Fruit fly (Drosophila melanogaster) whole organism, embryonic: Measurements from ENCODE around the gene CG5853.

Source experiments
- Bdp1 ChIP-seq: fragments of 200-800 bp; sonication (Bioruptor generic); optimal IDR thresholded peaks from 3 replicates; lab custom pipeline; 2016; ENCODE audit warnings: missing biosample characterization, missing genetic modification characterization
- Bgb ChIP-seq: fragments of 200-800 bp; sonication (Bioruptor generic); IDR thresholded peaks from 2 replicates; pipeline ENCODE4 v1.3.6; 2022; ENCODE audit warnings: missing biosample characterization, missing genetic modification characterization; ENCODE audit not compliant: partially characterized antibody
- CG10274 ChIP-seq: fragments of 200-800 bp; sonication (Bioruptor generic); optimal IDR thresholded peaks from 3 replicates; lab custom pipeline; 2017; ENCODE audit warnings: missing biosample characterization, mild to moderate bottlenecking, missing genetic modification characterization
- CG11093 ChIP-seq: fragments of 200-800 bp; sonication (Bioruptor generic); IDR thresholded peaks from 3 replicates; pipeline ENCODE4 v1.3.6; 2022; ENCODE audit warnings: missing biosample characterization, missing genetic modification characterization
- CG11723 ChIP-seq: fragments of 200-800 bp; sonication (Bioruptor generic); optimal IDR thresholded peaks from 2 replicates; lab custom pipeline; 2017; ENCODE audit warnings: missing biosample characterization, mild to moderate bottlenecking, missing genetic modification characterization
- CG12236 ChIP-seq: fragments of 200-800 bp; sonication (Bioruptor generic); optimal IDR thresholded peaks from 2 replicates; lab custom pipeline; 2016; ENCODE audit warnings: missing biosample characterization, missing genetic modification characterization
- CG12942 ChIP-seq: fragments of 200-800 bp; sonication (Bioruptor generic); optimal IDR thresholded peaks from 3 replicates; lab custom pipeline; 2016; ENCODE audit warnings: missing biosample characterization, missing genetic modification characterization
- CG14860 ChIP-seq: fragments of 200-800 bp; sonication (Bioruptor generic); IDR thresholded peaks from 3 replicates; pipeline ENCODE4 v1.3.6; 2022; ENCODE audit warnings: missing biosample characterization, missing genetic modification characterization; ENCODE audit not compliant: partially characterized antibody
- CG1603 ChIP-seq: fragments of 200-800 bp; sonication (Bioruptor generic); optimal IDR thresholded peaks from 2 replicates; lab custom pipeline; 2019; ENCODE audit warnings: missing biosample characterization, mild to moderate bottlenecking, missing genetic modification characterization, moderate library complexity
- CG17361 ChIP-seq: fragments of 200-800 bp; sonication (Bioruptor generic); IDR thresholded peaks from 3 replicates; pipeline ENCODE4 v1.3.6; 2022; ENCODE audit warnings: missing biosample characterization, missing genetic modification characterization
- CG17568 ChIP-seq: fragments of 200-800 bp; sonication (Bioruptor generic); optimal IDR thresholded peaks from 2 replicates; lab custom pipeline; 2018; ENCODE audit warnings: missing biosample characterization, mild to moderate bottlenecking, missing genetic modification characterization, moderate library complexity
- CG18011 ChIP-seq: fragments of 200-800 bp; sonication (Bioruptor generic); optimal IDR thresholded peaks from 2 replicates; lab custom pipeline; 2017; ENCODE audit warnings: missing biosample characterization, missing genetic modification characterization, mild to moderate bottlenecking, moderate library complexity, missing genotype
- CG3065 ChIP-seq: fragments of 200-800 bp; sonication (Bioruptor generic); optimal IDR thresholded peaks from 2 replicates; lab custom pipeline; 2016; ENCODE audit warnings: missing biosample characterization, missing genetic modification characterization
- CG31224 ChIP-seq: fragments of 200-800 bp; sonication (Bioruptor generic); IDR thresholded peaks from 2 replicates; pipeline ENCODE4 v1.3.6; 2022; ENCODE audit warnings: missing biosample characterization, missing genetic modification characterization
- CG4820 ChIP-seq: fragments of 200-800 bp; sonication (Bioruptor generic); optimal IDR thresholded peaks from 3 replicates; lab custom pipeline; 2016; ENCODE audit warnings: missing biosample characterization, missing genetic modification characterization
- CG6175 ChIP-seq: fragments of 200-800 bp; sonication (Bioruptor generic); IDR thresholded peaks from 3 replicates; pipeline ENCODE4 v1.3.6; 2022; ENCODE audit warnings: missing biosample characterization, missing genetic modification characterization
- CG7987 ChIP-seq: fragments of 200-800 bp; sonication (Bioruptor generic); optimal IDR thresholded peaks from 2 replicates; lab custom pipeline; 2018; ENCODE audit warnings: missing biosample characterization, mild to moderate bottlenecking, missing genetic modification characterization, moderate library complexity
- CG9797 ChIP-seq: fragments of 200-800 bp; sonication (Bioruptor generic); optimal IDR thresholded peaks from 3 replicates; lab custom pipeline; 2018; ENCODE audit warnings: missing biosample characterization, mild to moderate bottlenecking, missing genetic modification characterization
- CG9932 ChIP-seq: fragments of 200-800 bp; sonication (Bioruptor generic); IDR thresholded peaks from 2 replicates; pipeline ENCODE4 v1.3.6; 2022; ENCODE audit warnings: missing biosample characterization, missing genetic modification characterization
- Deaf1 ChIP-seq: fragments of 200-800 bp; optimal IDR thresholded peaks from 3 replicates; lab custom pipeline; 2019; ENCODE audit warnings: missing biosample characterization, mild to moderate bottlenecking, missing genetic modification characterization, moderate library complexity
- Drgx ChIP-seq: fragments of 200-800 bp; sonication (Bioruptor generic); IDR thresholded peaks from 2 replicates; pipeline ENCODE4 v1.3.6; 2022; ENCODE audit warnings: missing biosample characterization, missing genetic modification characterization
- H2.0 ChIP-seq: fragments of 200-800 bp; sonication (Bioruptor generic); IDR thresholded peaks from 2 replicates; pipeline ENCODE4 v1.3.6; 2022; ENCODE audit warnings: missing biosample characterization, missing genetic modification characterization
- MBD-R2 ChIP-seq: fragments of 200-800 bp; sonication (Bioruptor generic); IDR thresholded peaks from 2 replicates; pipeline ENCODE4 v1.3.6; 2022; ENCODE audit warnings: missing biosample characterization, missing genetic modification characterization
- NFAT ChIP-seq: fragments of 200-800 bp; sonication (Bioruptor generic); IDR thresholded peaks from 2 replicates; pipeline ENCODE4 v1.3.6; 2022; ENCODE audit warnings: missing biosample characterization, missing genetic modification characterization
- Six4 ChIP-seq: fragments of 200-800 bp; sonication (Bioruptor generic); optimal IDR thresholded peaks from 2 replicates; lab custom pipeline; 2016; ENCODE audit warnings: missing biosample characterization, missing genetic modification characterization
- ab ChIP-seq: fragments of 200-800 bp; sonication (Bioruptor generic); optimal IDR thresholded peaks from 2 replicates; lab custom pipeline; 2016; ENCODE audit warnings: missing biosample characterization, missing genetic modification characterization
- az2 ChIP-seq: fragments of 200-800 bp; sonication (Bioruptor generic); optimal IDR thresholded peaks from 3 replicates; lab custom pipeline; 2016; ENCODE audit warnings: missing biosample characterization, missing genetic modification characterization
- bsh ChIP-seq, 2 experiments: fragments of 200-800 bp; sonication (Bioruptor generic); optimal IDR thresholded peaks; 2 replicates each; lab custom pipeline; 2017 to 2018; ENCODE audit warnings: mild to moderate bottlenecking in 2 of 2, missing biosample characterization in 2 of 2, missing genetic modification characterization in 2 of 2, moderate library complexity in 1 of 2
- caup ChIP-seq: fragments of 200-800 bp; sonication (Bioruptor generic); optimal IDR thresholded peaks from 3 replicates; lab custom pipeline; 2017; ENCODE audit warnings: missing biosample characterization, mild to moderate bottlenecking, missing genetic modification characterization, moderate library complexity; ENCODE audit not compliant: severe bottlenecking
- crc ChIP-seq: fragments of 200-800 bp; sonication (Bioruptor generic); optimal IDR thresholded peaks from 2 replicates; lab custom pipeline; 2016; ENCODE audit warnings: missing biosample characterization, missing genetic modification characterization
- crol ChIP-seq: fragments of 200-800 bp; sonication (Bioruptor generic); IDR thresholded peaks from 2 replicates; pipeline ENCODE4 v1.3.6; 2022; ENCODE audit warnings: missing biosample characterization, missing genetic modification characterization
- crp ChIP-seq, 2 experiments: fragments of 200-800 bp; sonication (Bioruptor generic); optimal IDR thresholded peaks; 2 replicates in 1 of 2; 3 replicates in 1 of 2; lab custom pipeline; 2017; ENCODE audit warnings: missing biosample characterization in 2 of 2, missing genetic modification characterization in 2 of 2, mild to moderate bottlenecking in 1 of 2, moderate library complexity in 1 of 2
- cwo ChIP-seq: fragments of 200-800 bp; sonication (Bioruptor generic); optimal IDR thresholded peaks from 3 replicates; lab custom pipeline; 2017; ENCODE audit warnings: missing biosample characterization, missing genetic modification characterization, mild to moderate bottlenecking, moderate library complexity, missing genetic modification reagents
- dan ChIP-seq: fragments of 200-800 bp; sonication (Bioruptor generic); IDR thresholded peaks from 2 replicates; pipeline ENCODE4 v1.3.6; 2022; ENCODE audit warnings: missing biosample characterization, missing genetic modification characterization
- gem ChIP-seq: fragments of 200-800 bp; sonication (Bioruptor generic); optimal IDR thresholded peaks from 2 replicates; lab custom pipeline; 2019; ENCODE audit warnings: missing biosample characterization, mild to moderate bottlenecking, missing genetic modification characterization, moderate library complexity
- gt ChIP-seq: fragments of 200-800 bp; sonication (Bioruptor generic); IDR thresholded peaks from 2 replicates; pipeline ENCODE4 v1.3.6; 2022; ENCODE audit warnings: missing biosample characterization, missing genetic modification characterization
- h ChIP-seq: fragments of >200 bp; optimal IDR thresholded peaks from 2 replicates; lab custom pipeline; 2017
- lbe ChIP-seq: fragments of 200-800 bp; sonication (Bioruptor generic); optimal IDR thresholded peaks from 2 replicates; lab custom pipeline; 2016; ENCODE audit warnings: missing biosample characterization, mild to moderate bottlenecking, missing genetic modification characterization
- pfk ChIP-seq: fragments of 200-800 bp; sonication (Bioruptor generic); optimal IDR thresholded peaks from 2 replicates; lab custom pipeline; 2018; ENCODE audit warnings: missing biosample characterization, mild to moderate bottlenecking, missing genetic modification characterization, moderate library complexity
- pnt ChIP-seq: fragments of 200-800 bp; sonication (Bioruptor generic); optimal IDR thresholded peaks from 3 replicates; lab custom pipeline; 2016; ENCODE audit warnings: missing biosample characterization, missing genetic modification characterization
- psq ChIP-seq: fragments of 200-800 bp; sonication (Bioruptor generic); optimal IDR thresholded peaks from 2 replicates; lab custom pipeline; 2017; ENCODE audit warnings: missing biosample characterization, missing genetic modification characterization
- row ChIP-seq: fragments of 200-800 bp; sonication (Bioruptor generic); IDR thresholded peaks from 3 replicates; pipeline ENCODE4 v1.3.6; 2022; ENCODE audit warnings: missing biosample characterization, missing genetic modification characterization
- sc ChIP-seq, 3 experiments: fragments of >200 bp in 2 of 3; fragments of 200-800 bp in 1 of 3; sonication (Bioruptor generic) in 1 of 3; optimal IDR thresholded peaks; 2 replicates in 2 of 3; 3 replicates in 1 of 3; lab custom pipeline; 2017; ENCODE audit warnings: mild to moderate bottlenecking in 1 of 3, missing biosample characterization in 1 of 3, missing genetic modification characterization in 1 of 3, missing genetic modification reagents in 1 of 3
- sna ChIP-seq: fragments of 200-800 bp; sonication (Bioruptor generic); IDR thresholded peaks from 2 replicates; pipeline ENCODE4 v1.3.6; 2022; ENCODE audit warnings: missing biosample characterization, missing genetic modification characterization; ENCODE audit not compliant: partially characterized antibody
- sug ChIP-seq: fragments of 200-800 bp; optimal IDR thresholded peaks from 2 replicates; lab custom pipeline; 2019; ENCODE audit warnings: missing biosample characterization, mild to moderate bottlenecking, missing genetic modification characterization, moderate library complexity
- z ChIP-seq: fragments of 200-800 bp; sonication (Bioruptor generic); IDR thresholded peaks from 3 replicates; pipeline ENCODE4 v1.3.6; 2022; ENCODE audit warnings: missing biosample characterization, missing genetic modification characterization
- zen2 ChIP-seq: fragments of 200-800 bp; sonication (Bioruptor generic); IDR thresholded peaks from 3 replicates; pipeline ENCODE4 v1.3.6; 2022; ENCODE audit warnings: missing biosample characterization, missing genetic modification characterization; ENCODE audit not compliant: partially characterized antibody
- zfh1 ChIP-seq: fragments of 200-800 bp; sonication (Bioruptor generic); IDR thresholded peaks from 3 replicates; pipeline ENCODE4 v1.3.6; 2022; ENCODE audit warnings: missing biosample characterization, missing genetic modification characterization

Gene CG5853

DNA sequence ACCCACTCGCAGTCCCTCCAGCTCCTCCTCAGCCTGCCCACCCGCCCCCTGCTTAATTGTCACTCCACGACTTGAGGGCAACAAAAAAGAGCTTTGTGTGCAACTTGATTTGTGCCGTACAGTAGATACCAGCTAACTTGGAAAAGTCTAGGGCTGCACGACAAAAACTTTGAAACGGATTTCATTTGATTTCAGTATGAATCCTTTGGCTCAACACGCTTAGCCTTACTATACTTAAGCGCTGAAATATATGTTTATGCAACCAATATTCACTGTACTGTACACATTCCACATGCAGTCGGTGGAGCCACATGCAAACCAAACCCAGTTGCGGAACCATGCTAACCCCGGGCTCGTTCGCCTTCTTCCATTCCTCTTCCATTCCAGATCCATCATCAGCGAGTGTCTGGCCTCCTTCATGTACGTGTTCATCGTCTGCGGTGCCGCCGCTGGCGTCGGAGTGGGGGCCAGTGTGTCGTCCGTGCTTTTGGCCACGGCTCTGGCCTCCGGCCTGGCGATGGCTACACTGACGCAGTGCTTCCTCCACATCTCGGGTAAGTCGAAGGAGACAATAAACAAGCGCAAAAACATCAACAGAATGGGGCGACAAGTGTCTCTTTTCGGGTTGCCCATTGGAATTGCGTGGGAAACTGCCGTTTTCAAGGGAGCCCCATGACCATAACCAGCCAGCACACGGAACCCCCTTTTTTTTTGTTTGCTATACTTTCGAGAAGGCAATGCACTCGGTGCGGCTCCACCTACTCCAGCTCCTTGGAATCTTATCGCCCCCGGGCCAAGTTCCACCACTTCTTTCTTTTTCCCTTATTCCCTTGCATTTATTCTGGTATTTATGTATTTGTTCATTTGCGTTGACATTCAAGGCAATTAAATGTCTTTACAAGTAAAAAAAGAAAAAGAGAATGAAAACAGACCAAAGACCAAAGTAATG lies 39.2 kb upstream of the CG5853 start (continued):
- TF ChIP-seq row (GFP tag; lab: Robert Waterston, UW), result peak; percentile 62
- no peak for TF ChIP-seq CG14860 (GFP tag; lab: Robert Waterston, UW)
- TF ChIP-seq Deaf1 (tag; lab: Kevin White, UChicago), result no peak
- TF ChIP-seq sna (GFP tag; lab: Robert Waterston, UW), result no peak
- TF ChIP-seq CG12236 (GFP tag; lab: Kevin White, UChicago), result no peak
- no peak for TF ChIP-seq pfk (GFP tag; lab: Kevin White, UChicago)
- TF ChIP-seq Drgx (GFP tag; lab: Robert Waterston, UW), result peak; percentile 94
- TF ChIP-seq CG9932 (GFP tag; lab: Robert Waterston, UW), result no peak
- TF ChIP-seq NFAT, result no peak
- peak; percentile 60 for TF ChIP-seq Six4 (GFP tag; lab: Kevin White, UChicago)
- 0 out of 2 replicates have a peak, but pooled peaks have one; percentile 48 for TF ChIP-seq H2.0
- no peak for TF ChIP-seq CG3065 (GFP tag; lab: Kevin White, UChicago)
- peak; percentile 75; the same call in 2 of the 3 replicates for TF ChIP-seq zfh1 (GFP tag; lab: Robert Waterston, UW)
- TF ChIP-seq CG6175 (GFP tag; lab: Robert Waterston, UW), result no peak
- TF ChIP-seq psq (GFP tag; lab: Kevin White, UChicago), result no peak
- no peak for TF ChIP-seq sc (optimal IDR thresholded peaks at IDR 0.05; lab: Kevin White, UChicago)
- peak; percentile 9 for TF ChIP-seq sc (GFP tag; optimal IDR thresholded peaks at IDR 0.05; lab: Kevin White, UChicago)
- no peak for TF ChIP-seq CG9797
- no peak for TF ChIP-seq Bgb
- TF ChIP-seq ab (GFP tag; lab: Kevin White, UChicago), result no peak
- peak; percentile 60 for TF ChIP-seq CG4820
- no peak for TF ChIP-seq CG18011 (GFP tag; lab: Kevin White, UChicago)
- peak; percentile 62; the same call in 2 of the 3 replicates for TF ChIP-seq CG17361 (GFP tag; lab: Robert Waterston, UW)
- TF ChIP-seq bsh (GFP tag; optimal IDR thresholded peaks at IDR 0.05; lab: Kevin White, UChicago), result peak; percentile 79 to 83
- no peak for TF ChIP-seq cwo (GFP tag; lab: Kevin White, UChicago)
- TF ChIP-seq crp (GFP tag; optimal IDR thresholded peaks at IDR 0.05; lab: Kevin White, UChicago), result no peak
- peak; percentile 70 for TF ChIP-seq CG11093 (GFP tag; lab: Robert Waterston, UW)
- TF ChIP-seq gt (GFP tag; lab: Robert Waterston, UW), result no peak; the same call in 1 of the 2 replicates
- TF ChIP-seq dan, result no peak
- TF ChIP-seq zen2 (GFP tag; lab: Robert Waterston, UW), result no peak
- no peak for TF ChIP-seq sug (tag; lab: Kevin White, UChicago)
- TF ChIP-seq crol (GFP tag; lab: Robert Waterston, UW), result no peak
- TF ChIP-seq CG17568 (GFP tag; lab: Kevin White, UChicago), result no peak
- no peak for TF ChIP-seq caup (GFP tag; lab: Kevin White, UChicago)
- TF ChIP-seq CG7987 (GFP tag; lab: Kevin White, UChicago), result no peak
- TF ChIP-seq Bdp1, result no peak
- TF ChIP-seq lbe (GFP tag; lab: Kevin White, UChicago), result peak; percentile 78
- no peak for TF ChIP-seq MBD-R2 (GFP tag; lab: Robert Waterston, UW)
- no peak for TF ChIP-seq crc (GFP tag; lab: Kevin White, UChicago)
- TF ChIP-seq az2, result peak; percentile 34
- TF ChIP-seq CG10274 (GFP tag; lab: Kevin White, UChicago), result no peak
- TF ChIP-seq CG11723 (GFP tag; lab: Kevin White, UChicago), result no peak
- TF ChIP-seq CG12942 (GFP tag; lab: Kevin White, UChicago), result peak; percentile 1
- TF ChIP-seq gem (tag; lab: Kevin White, UChicago), result peak; percentile 63
- no peak for TF ChIP-seq CG31224
- TF ChIP-seq pnt (GFP tag; lab: Kevin White, UChicago), result no peak
- TF ChIP-seq h (lab: Kevin White, UChicago), result no peak
- peak; percentile 83 for TF ChIP-seq CG1603 (tag; lab: Kevin White, UChicago)
- no peak for TF ChIP-seq z
